Worm (Caenorhabditis elegans) whole organism, L1 larva: ENCODE data around the gene mrpl-50.

Experiments
- C16A3.4 ChIP-seq: fragments of 150-350 bp; optimal IDR thresholded peaks from 2 replicates; lab custom pipeline; 2014; ENCODE audit warnings: missing biosample characterization, missing genetic modification characterization
- C34B4.2 ChIP-seq: sonication (generic microtip); optimal IDR thresholded peaks from 2 replicates; lab custom pipeline; 2017; ENCODE audit warnings: mild to moderate bottlenecking, missing genetic modification characterization, missing compliant biosample characterization
- alr-1 ChIP-seq: fragments of 200-800 bp; sonication (Bioruptor generic); optimal IDR thresholded peaks from 2 replicates; lab custom pipeline; 2018; ENCODE audit warnings: borderline replicate concordance, mild to moderate bottlenecking, missing genetic modification characterization, missing compliant biosample characterization
- ama-1 ChIP-seq: fragments of 150-350 bp; optimal IDR thresholded peaks from 2 replicates; lab custom pipeline; 2014
- blmp-1 ChIP-seq: fragments of 150-350 bp; optimal IDR thresholded peaks from 2 replicates; lab custom pipeline; 2014; ENCODE audit warnings: missing biosample characterization, missing genetic modification characterization
- ceh-88 ChIP-seq: fragments of 200-800 bp; sonication (Bioruptor generic); IDR thresholded peaks from 2 replicates; pipeline ENCODE4 v1.3.6; 2022; ENCODE audit warnings: missing genetic modification characterization, missing compliant biosample characterization
- dsc-1 ChIP-seq: sonication (generic microtip); optimal IDR thresholded peaks from 2 replicates; lab custom pipeline; 2016; ENCODE audit warnings: mild to moderate bottlenecking, missing genetic modification characterization, missing compliant biosample characterization
- elt-2 ChIP-seq: sonication (generic microtip); optimal IDR thresholded peaks from 2 replicates; lab custom pipeline; 2016; ENCODE audit warnings: missing genetic modification characterization, mild to moderate bottlenecking, inconsistent platforms, missing compliant biosample characterization, missing genetic modification reagents
- fkh-10 ChIP-seq: sonication (generic microtip); optimal IDR thresholded peaks from 2 replicates; lab custom pipeline; 2017; ENCODE audit warnings: missing biosample characterization, missing genetic modification reagents, missing genetic modification characterization
- fkh-4 ChIP-seq: sonication (generic microtip); optimal IDR thresholded peaks from 2 replicates; lab custom pipeline; 2016; ENCODE audit warnings: missing compliant biosample characterization, missing genetic modification characterization, borderline replicate concordance
- fkh-8 ChIP-seq: sonication (generic microtip); optimal IDR thresholded peaks from 2 replicates; lab custom pipeline; 2016; ENCODE audit warnings: mild to moderate bottlenecking, missing genetic modification characterization, missing compliant biosample characterization
- hlh-17 ChIP-seq: fragments of 200-800 bp; sonication (Bioruptor generic); optimal IDR thresholded peaks from 2 replicates; lab custom pipeline; 2018; ENCODE audit warnings: missing genetic modification characterization, mild to moderate bottlenecking, missing compliant biosample characterization, moderate library complexity, borderline replicate concordance
- hlh-4 ChIP-seq: sonication (generic microtip); optimal IDR thresholded peaks from 2 replicates; lab custom pipeline; 2016; ENCODE audit warnings: mild to moderate bottlenecking, missing genetic modification characterization, missing compliant biosample characterization
- isw-1 ChIP-seq: fragments of 200-800 bp; sonication (Bioruptor generic); IDR thresholded peaks from 2 replicates; pipeline ENCODE4 v1.3.6; 2022; ENCODE audit warnings: missing genetic modification characterization, missing compliant biosample characterization
- jun-1 ChIP-seq: fragments of 150-350 bp; optimal IDR thresholded peaks from 2 replicates; lab custom pipeline; 2014; ENCODE audit warnings: missing biosample characterization, missing genetic modification reagents, missing genetic modification characterization
- lin-13 ChIP-seq: fragments of 150-350 bp; optimal IDR thresholded peaks from 2 replicates; lab custom pipeline; 2014; ENCODE audit warnings: missing biosample characterization, missing genetic modification reagents, missing genetic modification characterization
- lin-14 ChIP-seq: fragments of 200-800 bp; sonication (Bioruptor generic); optimal IDR thresholded peaks from 2 replicates; lab custom pipeline; 2018; ENCODE audit warnings: mild to moderate bottlenecking, missing genetic modification characterization, moderate library complexity, missing compliant biosample characterization
- lin-15B ChIP-seq: fragments of 150-350 bp; sonication (generic microtip); optimal IDR thresholded peaks from 3 replicates; lab custom pipeline; 2014; ENCODE audit warnings: missing biosample characterization, missing genetic modification characterization
- lsy-2 ChIP-seq, 2 experiments: fragments of 150-350 bp; optimal IDR thresholded peaks; 2 replicates each; lab custom pipeline; 2014; ENCODE audit warnings: missing biosample characterization in 2 of 2, missing genetic modification characterization in 2 of 2
- mef-2 ChIP-seq: fragments of 150-350 bp; optimal IDR thresholded peaks from 2 replicates; lab custom pipeline; 2014; ENCODE audit warnings: missing biosample characterization, missing genetic modification characterization
- nhr-11 ChIP-seq: fragments of 150-350 bp; optimal IDR thresholded peaks from 2 replicates; lab custom pipeline; 2014; ENCODE audit warnings: missing biosample characterization, missing genetic modification characterization
- nhr-237 ChIP-seq: fragments of 150-350 bp; optimal IDR thresholded peaks from 2 replicates; lab custom pipeline; 2014; ENCODE audit warnings: missing biosample characterization, missing genetic modification characterization
- nhr-28 ChIP-seq: fragments of 150-350 bp; optimal IDR thresholded peaks from 2 replicates; lab custom pipeline; 2014; ENCODE audit warnings: missing biosample characterization, missing genetic modification characterization
- nhr-47 ChIP-seq: sonication (generic microtip); optimal IDR thresholded peaks from 2 replicates; lab custom pipeline; 2016; ENCODE audit warnings: mild to moderate bottlenecking, missing genetic modification characterization, moderate library complexity, missing compliant biosample characterization
- nhr-71 ChIP-seq: sonication (generic microtip); optimal IDR thresholded peaks from 2 replicates; lab custom pipeline; 2016; ENCODE audit warnings: mild to moderate bottlenecking, missing genetic modification characterization, moderate library complexity, missing compliant biosample characterization
- nhr-77 ChIP-seq: fragments of 150-350 bp; optimal IDR thresholded peaks from 2 replicates; lab custom pipeline; 2014; ENCODE audit warnings: missing biosample characterization, missing genetic modification characterization
- nhr-84 ChIP-seq: sonication (generic microtip); optimal IDR thresholded peaks from 2 replicates; lab custom pipeline; 2017; ENCODE audit warnings: missing biosample characterization, missing genetic modification characterization
- pag-3 ChIP-seq: sonication (generic microtip); optimal IDR thresholded peaks from 2 replicates; lab custom pipeline; 2017; ENCODE audit warnings: missing genetic modification characterization, mild to moderate bottlenecking, missing compliant biosample characterization, antibody characterized with exemption, borderline replicate concordance; ENCODE audit not compliant: insufficient read depth
- pax-3 ChIP-seq: fragments of 200-800 bp; sonication (Bioruptor generic); optimal IDR thresholded peaks from 2 replicates; lab custom pipeline; 2018; ENCODE audit warnings: mild to moderate bottlenecking, missing genetic modification characterization, moderate library complexity, missing compliant biosample characterization
- skn-1 ChIP-seq: fragments of 150-350 bp; optimal IDR thresholded peaks from 2 replicates; lab custom pipeline; 2014; ENCODE audit warnings: missing biosample characterization, missing genetic modification characterization
- snpc-4 ChIP-seq: fragments of 150-350 bp; optimal IDR thresholded peaks from 2 replicates; lab custom pipeline; 2014; ENCODE audit warnings: missing biosample characterization, missing genetic modification characterization
- sox-4 ChIP-seq: sonication (generic microtip); optimal IDR thresholded peaks from 2 replicates; lab custom pipeline; 2016; ENCODE audit warnings: missing genetic modification characterization, missing compliant biosample characterization
- sptf-1 ChIP-seq: fragments of 150-350 bp; optimal IDR thresholded peaks from 2 replicates; lab custom pipeline; 2014; ENCODE audit warnings: missing biosample characterization, missing genetic modification characterization
- tbx-2 ChIP-seq: sonication (generic microtip); optimal IDR thresholded peaks from 2 replicates; lab custom pipeline; 2016; ENCODE audit warnings: missing genetic modification characterization, missing compliant biosample characterization
- unc-130 ChIP-seq: fragments of 150-350 bp; optimal IDR thresholded peaks from 2 replicates; lab custom pipeline; 2017; ENCODE audit warnings: missing biosample characterization, missing genetic modification characterization, inconsistent platforms
- unc-62 ChIP-seq: fragments of 150-350 bp; optimal IDR thresholded peaks from 2 replicates; lab custom pipeline; 2014; ENCODE audit warnings: missing biosample characterization, missing genetic modification reagents, missing genetic modification characterization
- unc-98 ChIP-seq: fragments of 200-800 bp; sonication (Bioruptor generic); IDR thresholded peaks from 2 replicates; pipeline ENCODE4 v1.3.6; 2022; ENCODE audit warnings: missing genetic modification characterization, missing compliant biosample characterization
- xbp-1 ChIP-seq: sonication (generic microtip); optimal IDR thresholded peaks from 2 replicates; lab custom pipeline; 2016; ENCODE audit warnings: missing genetic modification characterization, missing compliant biosample characterization

mrpl-50 gene

DNA sequence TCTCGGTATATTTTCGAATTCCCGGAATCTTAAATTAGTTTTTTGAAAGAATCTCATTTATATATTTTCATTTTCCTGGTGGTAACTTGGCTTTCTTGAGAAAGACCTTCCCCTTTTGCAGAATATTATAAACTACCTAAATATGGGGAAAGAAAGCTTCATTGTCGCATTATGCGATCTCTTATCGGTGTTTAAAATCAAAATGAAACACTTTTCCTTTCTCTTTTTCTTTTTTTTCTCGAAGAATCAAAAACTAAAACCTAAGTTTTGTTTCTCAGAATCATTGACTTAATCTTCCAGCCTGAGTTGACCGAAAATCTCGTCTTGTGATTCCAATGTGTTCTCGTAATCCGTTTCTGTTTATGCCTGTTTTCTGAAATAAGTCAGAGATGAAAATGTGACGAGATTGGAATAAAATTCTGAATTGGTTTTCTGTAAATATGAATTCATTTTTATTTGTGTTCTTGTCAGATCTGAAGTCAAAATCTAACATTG, 17.1 kb upstream of the mrpl-50 start:
- TF ChIP-seq C16A3.4 (tag; lab: Kevin White, UChicago): no peak
- TF ChIP-seq elt-2 (tag; lab: Kevin White, UChicago): no peak
- no peak for TF ChIP-seq nhr-28 (tag; lab: Kevin White, UChicago)
- TF ChIP-seq lin-15B (tag; lab: Kevin White, UChicago): no peak
- no peak for TF ChIP-seq C34B4.2 (tag; lab: Kevin White, UChicago)
- TF ChIP-seq unc-62 (GFP tag; lab: Kevin White, UChicago): no peak
- TF ChIP-seq hlh-4 (tag; lab: Kevin White, UChicago): no peak
- no peak for TF ChIP-seq hlh-17 (GFP tag; lab: Kevin White, UChicago)
- no peak for TF ChIP-seq tbx-2
- no peak for TF ChIP-seq sptf-1
- no peak for TF ChIP-seq lsy-2 (tag; optimal IDR thresholded peaks at IDR 0.05; lab: Kevin White, UChicago)
- peak; percentile 83 for TF ChIP-seq dsc-1 (tag; lab: Kevin White, UChicago)
- peak; percentile 18 for TF ChIP-seq sox-4 (tag; lab: Kevin White, UChicago)
- TF ChIP-seq snpc-4 (tag; lab: Kevin White, UChicago): no peak
- TF ChIP-seq nhr-77 (tag; lab: Kevin White, UChicago): no peak
- no peak for TF ChIP-seq ama-1 (lab: Kevin White, UChicago)
- TF ChIP-seq fkh-4 (tag; lab: Kevin White, UChicago): no peak
- peak; percentile 37 for TF ChIP-seq blmp-1
- TF ChIP-seq unc-130 (tag; lab: Kevin White, UChicago): no peak
- no peak for TF ChIP-seq nhr-47
- no peak for TF ChIP-seq ceh-88 (GFP tag; lab: Robert Waterston, UW)
- TF ChIP-seq pax-3 (tag; lab: Kevin White, UChicago): peak; percentile 35
- TF ChIP-seq fkh-10 (GFP tag; lab: Kevin White, UChicago): no peak
- no peak for TF ChIP-seq nhr-237 (tag; lab: Kevin White, UChicago)
- TF ChIP-seq xbp-1: no peak
- TF ChIP-seq mef-2: no peak
- TF ChIP-seq nhr-71 (tag; lab: Kevin White, UChicago): peak; percentile 50
- TF ChIP-seq skn-1 (tag; lab: Kevin White, UChicago): no peak
- peak; percentile 70 for TF ChIP-seq fkh-8 (tag; lab: Kevin White, UChicago)
- no peak for TF ChIP-seq nhr-11 (tag; lab: Kevin White, UChicago)

DNA sequence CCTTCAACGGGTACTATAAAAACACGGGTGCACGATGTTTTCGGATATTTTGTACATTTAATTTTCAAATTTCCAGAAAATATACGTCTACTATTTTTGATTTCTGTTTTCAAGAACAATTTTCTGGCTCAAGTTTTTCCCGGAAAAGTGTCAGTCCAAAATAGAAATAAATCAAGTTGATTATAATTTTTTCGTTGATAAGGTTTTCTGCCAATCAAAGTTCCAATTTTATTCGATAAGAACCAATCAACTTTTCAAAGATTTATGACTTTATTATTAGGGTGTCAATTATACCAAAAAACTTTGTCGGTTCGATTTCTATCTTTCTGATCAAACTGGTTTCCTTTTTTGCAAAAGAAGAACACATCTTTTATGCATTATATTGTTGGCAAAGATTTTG, 15.0 kb upstream of the mrpl-50 start:
- TF ChIP-seq lin-14 (GFP tag; lab: Kevin White, UChicago): peak; percentile 37
- peak; percentile 6 for TF ChIP-seq fkh-8 (tag; lab: Kevin White, UChicago)
- no peak for TF ChIP-seq unc-98 (GFP tag; lab: Robert Waterston, UW)
- no peak for TF ChIP-seq pag-3 (tag; lab: Kevin White, UChicago)
- TF ChIP-seq lin-13 (GFP tag; lab: Kevin White, UChicago): no peak
- TF ChIP-seq elt-2 (tag; lab: Kevin White, UChicago): peak; percentile 10
- TF ChIP-seq jun-1 (tag; lab: Kevin White, UChicago): no peak

ce11 chrII:8916656-8917055, 13.0 kb upstream of the mrpl-50 start:
- TF ChIP-seq dsc-1 (tag; lab: Kevin White, UChicago) (peak; percentile 82), nhr-71 (tag; lab: Kevin White, UChicago) (peak; percentile 36), fkh-8 (tag; lab: Kevin White, UChicago) (peak; percentile 53), unc-98 (GFP tag; lab: Robert Waterston, UW) (no peak), sox-4 (tag; lab: Kevin White, UChicago) (peak; percentile 29), isw-1 (GFP tag; lab: Robert Waterston, UW) (no peak), nhr-84 (tag; lab: Kevin White, UChicago) (no peak), nhr-47 (peak; percentile 40), alr-1 (tag; lab: Kevin White, UChicago) (no peak)
